Worm (Caenorhabditis elegans) whole organism, early embryonic: Measurements from ENCODE around the gene acr-14.

Source experiments
- B0310.2 ChIP-seq: sonication (generic microtip); optimal IDR thresholded peaks from 2 replicates; lab custom pipeline; 2016; ENCODE audit warnings: mild to moderate bottlenecking, missing genetic modification characterization, missing compliant biosample characterization
- F13C5.2 ChIP-seq: sonication (generic microtip); optimal IDR thresholded peaks from 2 replicates; lab custom pipeline; 2017; ENCODE audit warnings: mild to moderate bottlenecking, missing genetic modification characterization, inconsistent platforms, missing compliant biosample characterization
- aly-1 ChIP-seq: sonication (generic microtip); optimal IDR thresholded peaks from 2 replicates; lab custom pipeline; 2016; ENCODE audit warnings: missing genetic modification characterization, missing compliant biosample characterization
- ama-1 ChIP-seq: fragments of 150-350 bp; optimal IDR thresholded peaks from 2 replicates; lab custom pipeline; 2014
- ceh-13 ChIP-seq: fragments of 200-800 bp; sonication (Bioruptor generic); optimal IDR thresholded peaks from 2 replicates; lab custom pipeline; 2018; ENCODE audit warnings: mild to moderate bottlenecking, missing genetic modification characterization, missing compliant biosample characterization
- ceh-36 ChIP-seq: sonication (generic microtip); optimal IDR thresholded peaks from 2 replicates; lab custom pipeline; 2016; ENCODE audit warnings: missing genetic modification characterization, inconsistent platforms, missing compliant biosample characterization
- ets-7 ChIP-seq: sonication (generic microtip); optimal IDR thresholded peaks from 2 replicates; lab custom pipeline; 2016; ENCODE audit warnings: missing genotype, missing genetic modification characterization, missing compliant biosample characterization
- flt-1 ChIP-seq: fragments of 200-800 bp; sonication (Bioruptor generic); IDR thresholded peaks from 2 replicates; pipeline ENCODE4 v1.3.6; 2022; ENCODE audit warnings: missing genetic modification characterization, missing compliant biosample characterization
- hmbx-1 ChIP-seq: sonication (generic microtip); optimal IDR thresholded peaks from 2 replicates; lab custom pipeline; 2016; ENCODE audit warnings: mild to moderate bottlenecking, missing genetic modification characterization, missing compliant biosample characterization
- hmg-4 ChIP-seq: fragments of 200-800 bp; sonication (Bioruptor generic); optimal IDR thresholded peaks from 2 replicates; lab custom pipeline; 2018; ENCODE audit warnings: mild to moderate bottlenecking, missing genetic modification characterization, missing compliant biosample characterization
- hnd-1 ChIP-seq: sonication (generic microtip); optimal IDR thresholded peaks from 2 replicates; lab custom pipeline; 2016; ENCODE audit warnings: missing genetic modification characterization, missing compliant biosample characterization
- pes-1 ChIP-seq: fragments of 200-800 bp; sonication (Bioruptor generic); IDR thresholded peaks from 2 replicates; pipeline ENCODE4 v1.3.6; 2022; ENCODE audit warnings: missing genetic modification reagents, missing genetic modification characterization, missing compliant biosample characterization
- scrt-1 ChIP-seq: fragments of 200-800 bp; sonication (Bioruptor generic); IDR thresholded peaks from 2 replicates; pipeline ENCODE4 v1.3.6; 2022; ENCODE audit warnings: missing genetic modification characterization, missing compliant biosample characterization
- sea-1 ChIP-seq: fragments of 200-800 bp; sonication (Bioruptor generic); conservative IDR thresholded peaks from 2 replicates; pipeline ENCODE4 v1.3.6; 2022; ENCODE audit warnings: missing genetic modification characterization, missing compliant biosample characterization
- tbx-11 ChIP-seq: fragments of 200-800 bp; sonication (Bioruptor generic); IDR thresholded peaks from 2 replicates; pipeline ENCODE4 v1.3.6; 2022; ENCODE audit warnings: missing genetic modification characterization, missing compliant biosample characterization
- tbx-37 ChIP-seq: fragments of 200-800 bp; sonication (Bioruptor generic); conservative IDR thresholded peaks from 2 replicates; pipeline ENCODE4 v1.3.6; 2022; ENCODE audit warnings: missing genetic modification reagents, missing genetic modification characterization, missing compliant biosample characterization
- tra-4 ChIP-seq: sonication (generic microtip); optimal IDR thresholded peaks from 2 replicates; lab custom pipeline; 2017; ENCODE audit warnings: missing genetic modification characterization, missing compliant biosample characterization

acr-14 gene

DNA sequence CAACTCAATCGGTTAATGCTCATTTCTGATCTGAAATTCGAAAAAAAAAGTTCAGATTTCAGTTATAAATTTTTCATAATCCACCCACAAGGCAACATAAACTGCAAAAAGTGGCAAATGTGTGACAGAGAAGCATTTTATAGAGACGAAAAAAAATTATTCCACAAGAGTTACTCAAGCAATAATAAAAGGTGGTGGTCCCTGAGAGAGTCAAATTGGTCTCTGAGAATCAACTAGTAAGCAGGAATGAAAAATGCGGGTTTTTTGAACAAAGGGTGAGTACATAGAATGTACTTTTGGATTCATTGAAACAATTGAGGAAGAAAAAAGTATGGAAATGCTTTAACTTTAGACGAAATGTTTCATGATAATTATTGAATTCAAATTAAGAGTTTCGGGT lies 6.6 kb downstream of the acr-14 start, which contains the start of gene T05C12.11:
TSS of gene T05C12.11 (minus strand) at position 101 of the 400 bp plus-strand sequence.
- no peak for TF ChIP-seq ceh-13
- TF ChIP-seq flt-1 (GFP tag; lab: Robert Waterston, UW), result no peak
- no peak for TF ChIP-seq tbx-37 (GFP tag; lab: Robert Waterston, UW)
- TF ChIP-seq sea-1 (GFP tag; lab: Robert Waterston, UW), result no peak
- no peak for TF ChIP-seq ets-7 (tag; lab: Kevin White, UChicago)
- TF ChIP-seq ceh-36 (tag; lab: Kevin White, UChicago), result no peak
- no peak for TF ChIP-seq scrt-1 (GFP tag; lab: Robert Waterston, UW)
- TF ChIP-seq aly-1 (tag; lab: Kevin White, UChicago), result no peak
- TF ChIP-seq tbx-11 (GFP tag; lab: Robert Waterston, UW), result no peak
- no peak for TF ChIP-seq B0310.2
- TF ChIP-seq ama-1, result no peak
- no peak for TF ChIP-seq hnd-1 (tag; lab: Kevin White, UChicago)
- TF ChIP-seq hmbx-1 (tag; lab: Kevin White, UChicago), result no peak
- TF ChIP-seq tra-4 (tag; lab: Kevin White, UChicago), result no peak
- no peak for TF ChIP-seq hmg-4 (GFP tag; lab: Kevin White, UChicago)
- TF ChIP-seq pes-1 (GFP tag; lab: Robert Waterston, UW), result no peak
- no peak for TF ChIP-seq F13C5.2

DNA sequence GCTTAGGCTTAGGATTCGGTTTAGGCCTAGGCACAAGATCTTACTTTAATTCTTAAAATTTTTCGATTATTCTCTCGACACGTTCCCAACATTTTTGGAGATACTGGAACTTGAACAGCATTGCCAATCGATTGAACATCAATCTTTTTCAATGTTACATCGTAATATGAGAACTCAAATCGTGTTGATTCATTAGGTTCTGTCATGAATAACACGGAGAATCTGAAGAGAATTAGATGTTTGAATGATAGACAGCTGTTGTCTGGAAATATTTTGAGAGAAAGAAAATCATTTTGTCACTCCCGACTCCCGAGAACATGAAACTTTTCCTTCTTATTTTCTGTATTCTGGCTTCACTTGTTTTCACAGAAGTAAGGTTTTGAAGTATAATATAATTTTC lies 7.7 kb downstream of the acr-14 start, which contains the start of gene T05C12.15:
TSS of gene T05C12.15 (plus strand) at position 301 of the 400 bp plus-strand sequence.
- TF ChIP-seq tra-4 (tag; lab: Kevin White, UChicago) (no peak), ceh-13 (no peak), tbx-37 (GFP tag; lab: Robert Waterston, UW) (no peak)

DNA sequence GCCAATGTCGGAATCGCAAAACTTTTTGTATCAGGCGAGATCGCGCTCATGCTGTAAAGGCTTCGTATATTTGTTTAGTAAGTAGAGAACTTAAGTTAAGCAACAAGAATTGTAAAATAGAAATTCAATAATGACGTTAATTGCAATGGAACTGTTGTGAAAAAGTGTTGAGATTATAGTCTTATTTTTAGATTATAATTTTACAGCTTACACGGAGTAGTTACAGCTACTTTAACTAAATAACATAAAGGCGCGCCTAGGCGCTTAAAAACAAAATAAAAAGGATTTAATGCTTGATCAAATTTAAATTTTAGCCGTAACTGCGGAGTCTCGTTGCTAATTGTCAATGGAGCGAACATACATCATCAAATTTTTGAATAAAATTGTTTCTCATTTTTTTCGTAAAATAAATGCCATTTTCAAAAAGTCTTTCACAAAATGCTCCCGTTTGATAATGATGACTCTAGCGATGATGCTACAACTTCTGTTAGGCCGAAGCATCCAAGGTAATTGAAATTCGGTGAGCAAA lies 14.8 kb downstream of the acr-14 start, which contains the start of the genes emb-27 and rrf-3:
TSS of gene emb-27 (minus strand) at position 51 of the 529 bp plus-strand sequence.
TSS of gene rrf-3 (plus strand) at position 346 of the 529 bp plus-strand sequence.
- TF ChIP-seq hnd-1 (tag; lab: Kevin White, UChicago) (no peak), aly-1 (tag; lab: Kevin White, UChicago) (no peak), B0310.2 (no peak), ceh-13 (no peak), tbx-37 (GFP tag; lab: Robert Waterston, UW) (no peak), tbx-11 (GFP tag; lab: Robert Waterston, UW) (no peak), flt-1 (GFP tag; lab: Robert Waterston, UW) (no peak), hmg-4 (GFP tag; lab: Kevin White, UChicago) (no peak), ama-1 (no peak), sea-1 (GFP tag; lab: Robert Waterston, UW) (no peak), hmbx-1 (tag; lab: Kevin White, UChicago) (no peak), scrt-1 (GFP tag; lab: Robert Waterston, UW) (no peak), ceh-36 (tag; lab: Kevin White, UChicago) (no peak), pes-1 (GFP tag; lab: Robert Waterston, UW) (no peak), ets-7 (tag; lab: Kevin White, UChicago) (no peak), tra-4 (tag; lab: Kevin White, UChicago) (no peak), F13C5.2 (no peak)

DNA sequence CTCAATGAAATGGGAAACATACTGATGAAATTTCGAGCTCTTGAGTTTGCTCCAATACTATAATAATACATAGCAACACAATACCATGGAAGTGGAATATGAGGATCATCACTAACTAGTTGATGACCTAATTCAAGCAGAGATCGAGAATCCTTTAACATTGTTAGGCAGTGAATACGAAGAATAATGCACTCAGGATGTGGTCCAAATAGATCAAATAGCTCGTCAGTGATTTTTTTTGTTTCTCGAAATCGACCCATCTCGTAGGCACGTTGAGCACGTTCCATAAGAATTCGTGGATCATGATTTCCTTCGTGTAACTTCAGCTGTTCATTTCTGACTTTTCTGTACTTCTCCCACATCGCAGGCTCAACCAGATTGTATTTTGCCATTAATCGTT lies 16.1 kb downstream of the acr-14 start:
- no peak for TF ChIP-seq sea-1 (GFP tag; lab: Robert Waterston, UW)
- no peak for TF ChIP-seq scrt-1 (GFP tag; lab: Robert Waterston, UW)
- no peak for TF ChIP-seq tbx-37 (GFP tag; lab: Robert Waterston, UW)
- no peak for TF ChIP-seq hnd-1 (tag; lab: Kevin White, UChicago)
- TF ChIP-seq hmbx-1 (tag; lab: Kevin White, UChicago), result no peak
- no peak for TF ChIP-seq pes-1 (GFP tag; lab: Robert Waterston, UW)
- TF ChIP-seq tbx-11 (GFP tag; lab: Robert Waterston, UW), result no peak
- no peak for TF ChIP-seq ets-7 (tag; lab: Kevin White, UChicago)
- no peak for TF ChIP-seq tra-4 (tag; lab: Kevin White, UChicago)
- TF ChIP-seq flt-1 (GFP tag; lab: Robert Waterston, UW), result no peak
- TF ChIP-seq ama-1, result no peak
- no peak for TF ChIP-seq ceh-36 (tag; lab: Kevin White, UChicago)
- no peak for TF ChIP-seq ceh-13
- TF ChIP-seq B0310.2, result no peak
- no peak for TF ChIP-seq aly-1 (tag; lab: Kevin White, UChicago)
- no peak for TF ChIP-seq F13C5.2
- no peak for TF ChIP-seq hmg-4 (GFP tag; lab: Kevin White, UChicago)

DNA sequence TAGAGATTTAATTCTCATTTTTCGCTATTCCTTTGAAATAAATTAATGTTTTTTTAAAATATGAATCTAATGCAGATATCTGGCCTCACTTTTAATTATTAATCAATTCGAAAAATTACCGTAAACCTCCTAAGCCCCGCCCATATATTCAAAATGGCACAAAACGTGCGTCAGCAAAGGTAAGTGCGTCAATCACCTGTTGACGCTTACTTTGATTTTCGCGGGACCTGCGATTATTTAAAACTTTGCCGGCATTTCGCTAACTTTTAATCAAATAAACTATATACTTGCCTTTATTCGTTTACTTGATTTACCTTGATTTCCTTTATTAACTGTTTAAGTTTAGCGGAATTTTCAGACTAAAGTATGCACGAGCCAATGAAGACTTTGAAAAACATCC lies 19.0 kb downstream of the acr-14 start, which contains the start of gene pch-2:
TSS of gene pch-2 (plus strand) at position 359 of the 400 bp plus-strand sequence.
- TF ChIP-seq F13C5.2, result no peak
- no peak for TF ChIP-seq sea-1 (GFP tag; lab: Robert Waterston, UW)
- no peak for TF ChIP-seq ets-7 (tag; lab: Kevin White, UChicago)
- no peak for TF ChIP-seq ama-1
- TF ChIP-seq hmbx-1 (tag; lab: Kevin White, UChicago), result no peak
- TF ChIP-seq flt-1 (GFP tag; lab: Robert Waterston, UW), result no peak
- no peak for TF ChIP-seq scrt-1 (GFP tag; lab: Robert Waterston, UW)
- no peak for TF ChIP-seq tbx-37 (GFP tag; lab: Robert Waterston, UW)
- TF ChIP-seq tbx-11 (GFP tag; lab: Robert Waterston, UW), result no peak

DNA sequence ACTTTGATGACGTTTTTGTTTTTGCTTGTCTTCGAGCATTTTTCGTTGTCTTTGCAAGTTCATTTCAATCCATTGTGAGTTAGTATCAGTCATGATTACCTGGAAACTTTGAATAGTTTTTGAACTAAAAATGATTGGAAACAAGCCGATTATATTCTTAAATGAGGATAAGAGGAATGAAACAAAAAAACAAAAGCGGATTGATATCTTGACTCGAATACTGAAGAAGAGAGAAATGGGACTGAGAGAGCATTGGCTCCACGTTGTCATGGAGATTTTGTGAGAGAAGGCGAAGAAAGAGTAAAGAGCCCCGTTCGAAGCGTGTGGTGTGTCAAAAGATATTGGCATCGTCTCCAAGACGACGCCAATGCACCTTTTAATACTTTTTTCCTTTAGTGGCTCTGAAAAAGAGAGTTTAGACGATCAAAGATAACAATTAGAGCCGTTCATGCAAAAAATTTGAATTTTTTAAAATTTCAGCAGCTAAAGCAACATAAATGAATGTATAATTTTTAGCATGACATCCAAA lies 20.1 kb downstream of the acr-14 start, which contains the start of the genes tub-1 and tmem-138:
TSS of gene tub-1 (minus strand) at position 101 of the 529 bp plus-strand sequence.
TSS of gene tmem-138 (plus strand) at position 479 of the 529 bp plus-strand sequence.
- TF ChIP-seq ets-7 (tag; lab: Kevin White, UChicago) (no peak), F13C5.2 (no peak), hmbx-1 (tag; lab: Kevin White, UChicago) (no peak)
